Fruit fly (Drosophila melanogaster): ENCODE measurements around the gene GstZ1.
A peak's percentile ranks its signal among the peaks of the same experiment; 100 is the strongest.

Gene GstZ1

dm6 chr3R:9487961-9488360, 31.6 kb upstream of the GstZ1 start:
- TF ChIP-seq CG17801 (GFP tag; optimal IDR thresholded peaks at IDR 0.05; ENCODE audit: partially characterized antibody) = no peak

- TF ChIP-seq CG17801 (GFP tag; optimal IDR thresholded peaks at IDR 0.05; ENCODE audit: partially characterized antibody) = no peak
Measured at dm6 chr3R:9487561-9487960, 31.2 kb upstream of the GstZ1 start.

- no peak for TF ChIP-seq CG17801 (GFP tag; optimal IDR thresholded peaks at IDR 0.05; ENCODE audit: partially characterized antibody)
Measured at dm6 chr3R:9480396-9480795, 24.1 kb upstream of the GstZ1 start.

dm6 chr3R:9468109-9468508, 11.8 kb upstream of the GstZ1 start:
- TF ChIP-seq CG17801 (GFP tag; optimal IDR thresholded peaks at IDR 0.05; ENCODE audit: partially characterized antibody) = no peak

dm6 chr3R:9460488-9461150, 4.3 kb upstream of the GstZ1 start, which contains the start of gene GstZ2:
Gene GstZ2, minus strand, starts transcription at chr3R:9460652.
- TF ChIP-seq CG17801 (GFP tag; optimal IDR thresholded peaks at IDR 0.05; ENCODE audit: partially characterized antibody) = no peak

- no peak for TF ChIP-seq CG17801 (GFP tag; optimal IDR thresholded peaks at IDR 0.05; ENCODE audit: partially characterized antibody)
Measured at dm6 chr3R:9459385-9460285, 3.3 kb upstream of the GstZ1 start.

dm6 chr3R:9454980-9455379, 1.4 kb downstream of the GstZ1 start:
- TF ChIP-seq CG17801 (GFP tag; optimal IDR thresholded peaks at IDR 0.05; ENCODE audit: partially characterized antibody) = no peak

- TF ChIP-seq CG17801 (GFP tag; optimal IDR thresholded peaks at IDR 0.05; ENCODE audit: partially characterized antibody) = no peak
Measured at dm6 chr3R:9450672-9451071, 5.7 kb downstream of the GstZ1 start.

dm6 chr3R:9448320-9448719, 8.0 kb downstream of the GstZ1 start:
- no peak for TF ChIP-seq CG17801 (GFP tag; optimal IDR thresholded peaks at IDR 0.05; ENCODE audit: partially characterized antibody)

dm6 chr3R:9441996-9442395, 14.3 kb downstream of the GstZ1 start:
- no peak for TF ChIP-seq CG17801 (GFP tag; optimal IDR thresholded peaks at IDR 0.05; ENCODE audit: partially characterized antibody)

- no peak for TF ChIP-seq CG17801 (GFP tag; optimal IDR thresholded peaks at IDR 0.05; ENCODE audit: partially characterized antibody)
Measured at dm6 chr3R:9441134-9441533, 15.2 kb downstream of the GstZ1 start.

- no peak for TF ChIP-seq CG17801 (GFP tag; optimal IDR thresholded peaks at IDR 0.05; ENCODE audit: partially characterized antibody)
Measured at dm6 chr3R:9437618-9438017, 18.7 kb downstream of the GstZ1 start.

- TF ChIP-seq CG17801 (GFP tag; optimal IDR thresholded peaks at IDR 0.05; ENCODE audit: partially characterized antibody) = peak; percentile 4
Measured at dm6 chr3R:9436358-9436972, 19.9 kb downstream of the GstZ1 start.

- no peak for TF ChIP-seq CG17801 (GFP tag; optimal IDR thresholded peaks at IDR 0.05; ENCODE audit: partially characterized antibody)
Measured at dm6 chr3R:9435898-9436297, 20.4 kb downstream of the GstZ1 start.

dm6 chr3R:9434543-9435407, 21.6 kb downstream of the GstZ1 start:
- no peak for TF ChIP-seq CG17801 (GFP tag; optimal IDR thresholded peaks at IDR 0.05; ENCODE audit: partially characterized antibody)

Data from ovary, adult (tissue).